Worm (Caenorhabditis elegans) whole organism, L2 larva: ENCODE measurements around the gene gur-4.

ENCODE experiments used
- C34F6.9 ChIP-seq: fragments of 150-350 bp; optimal IDR thresholded peaks from 2 replicates; lab custom pipeline; 2014; ENCODE audit warnings: missing biosample characterization, missing genetic modification characterization
- F13H6.1 ChIP-seq: sonication (generic microtip); optimal IDR thresholded peaks from 2 replicates; lab custom pipeline; 2016; ENCODE audit warnings: missing genetic modification characterization, missing compliant biosample characterization
- R02D3.7 ChIP-seq: fragments of 150-350 bp; optimal IDR thresholded peaks from 2 replicates; lab custom pipeline; 2014; ENCODE audit warnings: missing biosample characterization, missing genetic modification characterization
- Y55F3AM.14 ChIP-seq: fragments of 200-800 bp; sonication (Bioruptor generic); optimal IDR thresholded peaks from 2 replicates; lab custom pipeline; 2018; ENCODE audit warnings: mild to moderate bottlenecking, missing genetic modification characterization, missing compliant biosample characterization
- ZK546.5 ChIP-seq: sonication (generic microtip); optimal IDR thresholded peaks from 2 replicates; lab custom pipeline; 2017; ENCODE audit warnings: missing biosample characterization, missing genetic modification characterization
- alr-1 ChIP-seq: fragments of 150-350 bp; optimal IDR thresholded peaks from 2 replicates; lab custom pipeline; 2014; ENCODE audit warnings: missing biosample characterization, missing genetic modification characterization
- aly-2 ChIP-seq: fragments of 150-350 bp; optimal IDR thresholded peaks from 2 replicates; lab custom pipeline; 2014; ENCODE audit warnings: missing biosample characterization, missing genetic modification characterization
- ama-1 ChIP-seq: fragments of 150-350 bp; optimal IDR thresholded peaks from 2 replicates; lab custom pipeline; 2018; ENCODE audit warnings: inconsistent platforms
- blmp-1 ChIP-seq: sonication (generic microtip); optimal IDR thresholded peaks from 2 replicates; lab custom pipeline; 2017; ENCODE audit warnings: missing genetic modification characterization, mild to moderate bottlenecking, missing compliant biosample characterization, antibody characterized with exemption, moderate library complexity; ENCODE audit not compliant: insufficient read depth
- ceh-16 ChIP-seq: fragments of 150-350 bp; optimal IDR thresholded peaks from 2 replicates; lab custom pipeline; 2014; ENCODE audit warnings: missing biosample characterization, missing genetic modification characterization
- ceh-82 ChIP-seq: fragments of 150-350 bp; optimal IDR thresholded peaks from 2 replicates; lab custom pipeline; 2014; ENCODE audit warnings: missing biosample characterization, missing genetic modification characterization
- crh-2 ChIP-seq: sonication (generic microtip); optimal IDR thresholded peaks from 2 replicates; lab custom pipeline; 2017; ENCODE audit warnings: missing biosample characterization, missing genetic modification characterization
- dmd-4 ChIP-seq: sonication (generic microtip); optimal IDR thresholded peaks from 2 replicates; lab custom pipeline; 2017; ENCODE audit warnings: missing biosample characterization, missing genetic modification characterization
- egl-27 ChIP-seq: sonication (generic microtip); optimal IDR thresholded peaks from 3 replicates; lab custom pipeline; 2017; ENCODE audit warnings: missing biosample characterization, missing genetic modification reagents, missing genetic modification characterization
- elt-1 ChIP-seq: fragments of 150-350 bp; optimal IDR thresholded peaks from 2 replicates; lab custom pipeline; 2014; ENCODE audit warnings: missing biosample characterization, missing genetic modification characterization
- elt-3 ChIP-seq: sonication (generic microtip); optimal IDR thresholded peaks from 2 replicates; lab custom pipeline; 2017; ENCODE audit warnings: missing biosample characterization, missing genetic modification characterization
- fos-1 ChIP-seq: fragments of 150-350 bp; optimal IDR thresholded peaks from 2 replicates; lab custom pipeline; 2014; ENCODE audit warnings: missing biosample characterization, missing genetic modification characterization
- gmeb-1 ChIP-seq: fragments of 150-350 bp; optimal IDR thresholded peaks from 2 replicates; lab custom pipeline; 2014; ENCODE audit warnings: missing biosample characterization, missing genetic modification characterization
- lin-11 ChIP-seq: fragments of 150-350 bp; sonication (generic microtip); optimal IDR thresholded peaks from 2 replicates; lab custom pipeline; 2014; ENCODE audit warnings: missing biosample characterization, missing genetic modification characterization, inconsistent platforms, mixed read lengths
- lin-13 ChIP-seq: fragments of 150-350 bp; optimal IDR thresholded peaks from 2 replicates; lab custom pipeline; 2014; ENCODE audit warnings: missing biosample characterization, missing genetic modification reagents, missing genetic modification characterization
- lin-39 ChIP-seq: fragments of 150-350 bp; optimal IDR thresholded peaks from 2 replicates; lab custom pipeline; 2014; ENCODE audit warnings: missing biosample characterization, missing genetic modification reagents, missing genetic modification characterization
- lsy-2 ChIP-seq, 2 experiments: fragments of 150-350 bp in 1 of 2; sonication (generic microtip) in 1 of 2; optimal IDR thresholded peaks; 2 replicates each; lab custom pipeline; 2014 to 2017; ENCODE audit warnings: missing biosample characterization in 2 of 2, missing genetic modification characterization in 2 of 2
- mab-5 ChIP-seq: fragments of 150-350 bp; optimal IDR thresholded peaks from 2 replicates; lab custom pipeline; 2014; ENCODE audit warnings: missing biosample characterization, missing genetic modification characterization
- mbf-1 ChIP-seq: sonication (generic microtip); optimal IDR thresholded peaks from 2 replicates; lab custom pipeline; 2017; ENCODE audit warnings: missing biosample characterization, missing genetic modification characterization
- mdl-1 ChIP-seq, 2 experiments: fragments of 150-350 bp in 1 of 2; sonication (generic microtip) in 1 of 2; optimal IDR thresholded peaks; 2 replicates each; lab custom pipeline; 2017; ENCODE audit warnings: missing biosample characterization in 2 of 2, missing genetic modification characterization in 2 of 2
- nhr-10 ChIP-seq: sonication (generic microtip); optimal IDR thresholded peaks from 2 replicates; lab custom pipeline; 2017; ENCODE audit warnings: missing biosample characterization, missing genetic modification characterization
- nhr-11 ChIP-seq: fragments of 150-350 bp; optimal IDR thresholded peaks from 2 replicates; lab custom pipeline; 2014; ENCODE audit warnings: missing biosample characterization, missing genetic modification characterization
- nhr-12 ChIP-seq: fragments of 150-350 bp; optimal IDR thresholded peaks from 2 replicates; lab custom pipeline; 2014; ENCODE audit warnings: missing biosample characterization, missing genetic modification characterization
- nhr-129 ChIP-seq: fragments of 150-350 bp; optimal IDR thresholded peaks from 2 replicates; lab custom pipeline; 2014; ENCODE audit warnings: missing biosample characterization, missing genetic modification characterization
- nhr-21 ChIP-seq: fragments of 150-350 bp; optimal IDR thresholded peaks from 2 replicates; lab custom pipeline; 2014; ENCODE audit warnings: missing biosample characterization, missing genetic modification characterization
- nhr-23 ChIP-seq: fragments of 150-350 bp; optimal IDR thresholded peaks from 2 replicates; lab custom pipeline; 2014; ENCODE audit warnings: missing biosample characterization, missing genetic modification reagents, missing genetic modification characterization
- nhr-237 ChIP-seq: fragments of 150-350 bp; optimal IDR thresholded peaks from 2 replicates; lab custom pipeline; 2014; ENCODE audit warnings: missing biosample characterization, missing genetic modification characterization
- nhr-25 ChIP-seq: fragments of 150-350 bp; sonication (generic microtip); optimal IDR thresholded peaks from 3 replicates; lab custom pipeline; 2014; ENCODE audit warnings: missing biosample characterization, missing genetic modification characterization
- nhr-6 ChIP-seq: fragments of 150-350 bp; optimal IDR thresholded peaks from 2 replicates; lab custom pipeline; 2014; ENCODE audit warnings: missing biosample characterization, missing genetic modification characterization
- nhr-77 ChIP-seq: fragments of 150-350 bp; optimal IDR thresholded peaks from 2 replicates; lab custom pipeline; 2014; ENCODE audit warnings: missing biosample characterization, missing genetic modification characterization
- peb-1 ChIP-seq: fragments of 150-350 bp; optimal IDR thresholded peaks from 2 replicates; lab custom pipeline; 2014; ENCODE audit warnings: missing biosample characterization, missing genetic modification characterization
- sem-4 ChIP-seq: fragments of 150-350 bp; optimal IDR thresholded peaks from 2 replicates; lab custom pipeline; 2014; ENCODE audit warnings: missing biosample characterization, missing genetic modification reagents, missing genetic modification characterization
- skn-1 ChIP-seq: sonication (generic microtip); optimal IDR thresholded peaks from 2 replicates; lab custom pipeline; 2017; ENCODE audit warnings: missing biosample characterization, missing genetic modification characterization
- sma-3 ChIP-seq: sonication (generic microtip); optimal IDR thresholded peaks from 2 replicates; lab custom pipeline; 2016; ENCODE audit warnings: missing genetic modification reagents, missing genetic modification characterization, missing compliant biosample characterization
- sma-9 ChIP-seq, 2 experiments: fragments of 150-350 bp in 1 of 2; sonication (generic microtip) in 1 of 2; optimal IDR thresholded peaks; 2 replicates each; lab custom pipeline; 2014 to 2016; ENCODE audit warnings: missing genetic modification characterization in 2 of 2, mild to moderate bottlenecking in 1 of 2, missing biosample characterization in 1 of 2, missing compliant biosample characterization in 1 of 2, missing genetic modification reagents in 1 of 2, moderate library complexity in 1 of 2
- snpc-4 ChIP-seq: fragments of 150-350 bp; optimal IDR thresholded peaks from 2 replicates; lab custom pipeline; 2014; ENCODE audit warnings: missing biosample characterization, missing genetic modification characterization
- unc-39 ChIP-seq: fragments of 150-350 bp; optimal IDR thresholded peaks from 2 replicates; lab custom pipeline; 2014; ENCODE audit warnings: missing biosample characterization, missing genetic modification characterization
- unc-55 ChIP-seq: fragments of 150-350 bp; sonication (generic microtip); optimal IDR thresholded peaks from 3 replicates; lab custom pipeline; 2014; ENCODE audit warnings: missing biosample characterization, missing genetic modification reagents, missing genetic modification characterization
- unc-62 ChIP-seq: fragments of 150-350 bp; optimal IDR thresholded peaks from 2 replicates; lab custom pipeline; 2014; ENCODE audit warnings: missing biosample characterization, missing genetic modification reagents, missing genetic modification characterization
- zag-1 ChIP-seq: fragments of 150-350 bp; optimal IDR thresholded peaks from 2 replicates; lab custom pipeline; 2014; ENCODE audit warnings: missing biosample characterization, missing genetic modification characterization
- ztf-1 ChIP-seq: fragments of 200-800 bp; sonication (Bioruptor generic); conservative IDR thresholded peaks from 2 replicates; pipeline ENCODE4 v1.3.6; 2022; ENCODE audit warnings: missing genetic modification characterization, missing compliant biosample characterization
- ztf-11 ChIP-seq: sonication (generic microtip); optimal IDR thresholded peaks from 2 replicates; lab custom pipeline; 2017; ENCODE audit warnings: missing biosample characterization, missing genetic modification characterization
- ztf-4 ChIP-seq: fragments of 150-350 bp; optimal IDR thresholded peaks from 2 replicates; lab custom pipeline; 2014; ENCODE audit warnings: missing biosample characterization, missing genetic modification characterization

Gene gur-4

ce11 chrII:14143838-14144268 lies 39.3 kb downstream of the gur-4 start, which contains the start of gene W03H9.2:
Gene W03H9.2 (minus strand): TSS chrII:14143869.
- TF ChIP-seq ztf-1 (no peak), mbf-1 (tag; lab: Kevin White, UChicago) (no peak), ceh-16 (no peak), alr-1 (tag; lab: Kevin White, UChicago) (no peak), lin-13 (no peak), elt-1 (tag; lab: Kevin White, UChicago) (no peak), unc-39 (tag; lab: Kevin White, UChicago) (no peak), sem-4 (no peak), elt-3 (tag; lab: Kevin White, UChicago) (no peak), nhr-25 (peak; percentile 20), gmeb-1 (tag; lab: Kevin White, UChicago) (peak; percentile 69), ztf-11 (tag; lab: Kevin White, UChicago) (no peak), egl-27 (tag; lab: Kevin White, UChicago) (no peak), aly-2 (tag; lab: Kevin White, UChicago) (no peak), Y55F3AM.14 (GFP tag; lab: Kevin White, UChicago) (peak; percentile 61), crh-2 (tag; lab: Kevin White, UChicago) (peak; percentile 34), F13H6.1 (tag; lab: Kevin White, UChicago) (peak; percentile 69), peb-1 (tag; lab: Kevin White, UChicago) (no peak), mdl-1 (tag; optimal IDR thresholded peaks at IDR 0.05; lab: Kevin White, UChicago) (no peak), nhr-77 (tag; lab: Kevin White, UChicago) (peak; percentile 53), fos-1 (tag; lab: Kevin White, UChicago) (no peak), skn-1 (tag; lab: Kevin White, UChicago) (no peak), dmd-4 (no peak), R02D3.7 (tag; lab: Kevin White, UChicago) (no peak), snpc-4 (tag; lab: Kevin White, UChicago) (no peak), lin-39 (no peak), sma-3 (GFP tag; lab: Kevin White, UChicago) (peak; percentile 87), lsy-2 (tag; optimal IDR thresholded peaks at IDR 0.05; lab: Kevin White, UChicago) (peak; percentile 63 to 83), sma-9 (GFP tag; optimal IDR thresholded peaks at IDR 0.05; lab: Kevin White, UChicago) (peak; percentile 77), sma-9 (tag; optimal IDR thresholded peaks at IDR 0.05; lab: Kevin White, UChicago) (no peak), ZK546.5 (tag; lab: Kevin White, UChicago) (no peak), ztf-4 (tag; lab: Kevin White, UChicago) (no peak), blmp-1 (no peak), nhr-23 (tag; lab: Kevin White, UChicago) (no peak), lin-11 (tag; lab: Kevin White, UChicago) (no peak), nhr-6 (tag; lab: Kevin White, UChicago) (peak; percentile 12), nhr-129 (tag; lab: Kevin White, UChicago) (peak; percentile 58), zag-1 (tag; lab: Kevin White, UChicago) (no peak), nhr-11 (no peak), unc-62 (GFP tag; lab: Kevin White, UChicago) (no peak), unc-55 (GFP tag; lab: Kevin White, UChicago) (peak; percentile 70), C34F6.9 (tag; lab: Kevin White, UChicago) (peak; percentile 60), nhr-10 (tag; lab: Kevin White, UChicago) (no peak), ama-1 (lab: Kevin White, UChicago) (no peak), nhr-237 (tag; lab: Kevin White, UChicago) (peak; percentile 45), nhr-21 (peak; percentile 8), nhr-12 (tag; lab: Kevin White, UChicago) (no peak), ceh-82 (no peak), mab-5 (tag; lab: Kevin White, UChicago) (no peak)
